Worm (Caenorhabditis elegans) whole organism, L4/young adult: Measurements from ENCODE around the gene D1005.6.

Experiments used
- W03F9.2 ChIP-seq: fragments of 150-350 bp; optimal IDR thresholded peaks from 2 replicates; lab custom pipeline; 2014; ENCODE audit warnings: missing biosample characterization, missing genetic modification characterization
- dao-5 ChIP-seq: sonication (generic microtip); optimal IDR thresholded peaks from 2 replicates; lab custom pipeline; 2016; ENCODE audit warnings: missing genotype, missing genetic modification characterization, moderate library complexity, missing compliant biosample characterization
- him-1 ChIP-seq: sonication (generic microtip); optimal IDR thresholded peaks from 2 replicates; lab custom pipeline; 2016; ENCODE audit warnings: missing genotype, missing genetic modification reagents, missing genetic modification characterization, missing compliant biosample characterization

DNA sequence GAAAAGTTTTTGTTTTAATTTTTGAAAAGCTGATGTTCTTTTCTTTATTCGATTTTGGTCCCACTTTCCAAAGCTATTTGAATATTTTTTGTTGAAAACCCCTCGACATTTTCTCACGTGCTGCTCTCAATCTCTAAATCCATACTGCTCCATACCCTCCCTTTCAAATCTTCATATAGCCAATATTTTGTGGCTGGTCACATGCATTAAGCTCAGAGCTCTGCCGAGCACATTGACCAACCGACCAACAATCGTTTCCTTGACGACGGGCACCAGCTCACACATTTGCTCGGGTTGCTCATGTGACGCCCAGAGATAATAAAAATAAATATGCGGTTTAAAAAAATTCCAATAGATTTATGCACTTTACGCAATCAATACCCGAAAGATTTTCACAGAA is 25.7 kb downstream of the D1005.6 start:
- TF ChIP-seq him-1 (tag; lab: Kevin White, UChicago) = no peak
- no peak for TF ChIP-seq W03F9.2
- TF ChIP-seq dao-5 (tag; lab: Kevin White, UChicago) = no peak
